Worm (Caenorhabditis elegans) whole organism, midembryonic: ENCODE data around the gene H06A10.1.

ENCODE experiments used
- T22C8.4 ChIP-seq: fragments of 200-800 bp; sonication (Bioruptor generic); IDR thresholded peaks from 2 replicates; pipeline ENCODE4 v1.3.6; 2022; ENCODE audit warnings: missing genetic modification characterization, missing compliant biosample characterization
- cog-1 ChIP-seq: sonication (generic microtip); optimal IDR thresholded peaks from 2 replicates; lab custom pipeline; 2016; ENCODE audit warnings: missing genetic modification characterization, missing compliant biosample characterization
- klf-2 ChIP-seq: fragments of 200-800 bp; sonication (Bioruptor generic); conservative IDR thresholded peaks from 2 replicates; pipeline ENCODE4 v1.3.6; 2022; ENCODE audit warnings: missing genetic modification reagents, missing genetic modification characterization, missing compliant biosample characterization
- ref-1 ChIP-seq: fragments of 200-800 bp; sonication (Bioruptor generic); conservative IDR thresholded peaks from 2 replicates; pipeline ENCODE4 v1.3.6; 2022; ENCODE audit warnings: missing genetic modification reagents, missing genetic modification characterization, missing compliant biosample characterization
- tab-1 ChIP-seq: fragments of 200-800 bp; sonication (Bioruptor generic); IDR thresholded peaks from 2 replicates; pipeline ENCODE4 v1.3.6; 2022; ENCODE audit warnings: missing genetic modification characterization, missing compliant biosample characterization
- ztf-23 ChIP-seq: fragments of 200-800 bp; sonication (Bioruptor generic); IDR thresholded peaks from 2 replicates; pipeline ENCODE4 v1.3.6; 2022; ENCODE audit warnings: missing genetic modification reagents, missing genetic modification characterization, missing compliant biosample characterization
- ztf-29 ChIP-seq: fragments of 200-800 bp; sonication (Bioruptor generic); IDR thresholded peaks from 2 replicates; pipeline ENCODE4 v1.3.6; 2022; ENCODE audit warnings: missing genetic modification reagents, missing genetic modification characterization, missing compliant biosample characterization

DNA sequence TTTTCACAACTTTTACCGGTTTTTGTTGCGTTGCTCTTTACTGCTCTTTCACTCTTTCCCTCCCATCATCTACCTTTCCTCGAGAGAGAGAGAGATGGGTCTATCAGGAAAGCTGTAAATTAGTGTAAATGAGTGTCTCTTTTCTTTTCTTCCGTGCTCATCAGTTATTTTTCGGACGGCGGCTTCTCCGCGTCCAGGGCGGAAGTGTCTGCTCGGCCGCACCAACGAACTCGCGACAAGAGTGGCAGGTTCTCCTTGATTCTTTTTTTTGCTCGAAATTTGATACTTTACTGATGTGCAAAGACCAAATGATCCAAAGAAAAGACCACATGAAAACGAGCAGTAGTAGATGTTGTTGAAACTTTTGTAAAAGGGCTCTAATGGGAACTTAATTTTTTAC, 51.3 kb downstream of the H06A10.1 start:
- TF ChIP-seq tab-1 (GFP tag; lab: Robert Waterston, UW): no peak
- TF ChIP-seq cog-1 (tag; lab: Kevin White, UChicago): no peak
- TF ChIP-seq ztf-29 (GFP tag; lab: Robert Waterston, UW): no peak
- TF ChIP-seq T22C8.4 (GFP tag; lab: Robert Waterston, UW): no peak
- no peak for TF ChIP-seq klf-2 (GFP tag; lab: Robert Waterston, UW)
- no peak for TF ChIP-seq ztf-23 (GFP tag; lab: Robert Waterston, UW)
- no peak for TF ChIP-seq ref-1 (GFP tag; lab: Robert Waterston, UW)
